Fruit fly (Drosophila melanogaster) whole organism, embryonic: ENCODE measurements around the gene sno.

Experiments
- CG18476 ChIP-seq: fragments of 200-800 bp; sonication (Bioruptor generic); optimal IDR thresholded peaks from 2 replicates; lab custom pipeline; 2016; ENCODE audit warnings: missing biosample characterization, mild to moderate bottlenecking, missing genetic modification characterization
- CG2116 ChIP-seq: fragments of 200-800 bp; sonication (Bioruptor generic); optimal IDR thresholded peaks from 3 replicates; lab custom pipeline; 2018; ENCODE audit warnings: missing biosample characterization, mild to moderate bottlenecking, missing genetic modification characterization
- CG30403 ChIP-seq: fragments of 200-800 bp; sonication (Bioruptor generic); optimal IDR thresholded peaks from 3 replicates; lab custom pipeline; 2016; ENCODE audit warnings: missing biosample characterization, missing genetic modification characterization
- CG3995 ChIP-seq: fragments of 200-800 bp; sonication (Bioruptor generic); optimal IDR thresholded peaks from 3 replicates; lab custom pipeline; 2016; ENCODE audit warnings: missing biosample characterization, missing genetic modification characterization
- CG8478 ChIP-seq: fragments of >200 bp; optimal IDR thresholded peaks from 2 replicates; lab custom pipeline; 2018
- D19A ChIP-seq: fragments of 200-800 bp; optimal IDR thresholded peaks from 3 replicates; lab custom pipeline; 2019; ENCODE audit warnings: missing biosample characterization, mild to moderate bottlenecking, missing genetic modification characterization, moderate library complexity
- Xrp1 ChIP-seq: fragments of 200-800 bp; sonication (Bioruptor generic); IDR thresholded peaks from 2 replicates; pipeline ENCODE4 v1.3.6; 2022; ENCODE audit warnings: missing biosample characterization, missing genetic modification characterization
- kah ChIP-seq: fragments of 200-800 bp; sonication (Bioruptor generic); optimal IDR thresholded peaks from 2 replicates; lab custom pipeline; 2018; ENCODE audit warnings: missing biosample characterization, mild to moderate bottlenecking, missing genetic modification characterization
- mam ChIP-seq: fragments of 200-800 bp; sonication (Bioruptor generic); optimal IDR thresholded peaks from 3 replicates; lab custom pipeline; 2016; ENCODE audit warnings: missing biosample characterization, missing genetic modification characterization
- pita ChIP-seq: fragments of 200-800 bp; sonication (Bioruptor generic); optimal IDR thresholded peaks from 2 replicates; lab custom pipeline; 2017; ENCODE audit warnings: missing biosample characterization, mild to moderate bottlenecking, missing genetic modification characterization
- usp ChIP-seq: fragments of >200 bp; optimal IDR thresholded peaks from 2 replicates; lab custom pipeline; 2017; ENCODE audit warnings: missing biosample characterization, missing genetic modification characterization

dm6 chrX:13229824-13230223 lies 18.4 kb upstream of the sno start:
- TF ChIP-seq CG3995 (GFP tag; lab: Kevin White, UChicago) (no peak), CG18476 (GFP tag; lab: Kevin White, UChicago) (no peak), CG2116 (GFP tag; lab: Kevin White, UChicago) (no peak), kah (no peak), pita (no peak), usp (GFP tag; lab: Kevin White, UChicago) (no peak), D19A (tag; lab: Kevin White, UChicago) (no peak), mam (GFP tag; lab: Kevin White, UChicago) (no peak), CG30403 (GFP tag; lab: Kevin White, UChicago) (no peak), Xrp1 (no peak), CG8478 (lab: Kevin White, UChicago) (no peak)
